Fruit fly (Drosophila melanogaster): ENCODE data around the gene lsn.

The lsn gene

dm6 chr3R:21828785-21829486 lies 36.0 kb upstream of the lsn start (continued):
- peak; percentile 64 for TF ChIP-seq Nf-YB (GFP tag; optimal IDR thresholded peaks at IDR 0.05)
- TF ChIP-seq Xrp1 (GFP tag; IDR thresholded peaks at IDR 0.05), result peak; percentile 92
- TF ChIP-seq CG9876 (GFP tag; optimal IDR thresholded peaks at IDR 0.05), result no peak
- TF ChIP-seq hb (GFP tag; IDR thresholded peaks at IDR 0.05; ENCODE audit: partially characterized antibody), result no peak
- no peak for TF ChIP-seq Ada2b (GFP tag; IDR thresholded peaks at IDR 0.05)
- no peak for TF ChIP-seq Poxn (GFP tag; IDR thresholded peaks at IDR 0.05)
- peak; percentile 35; the same call in 1 of the 2 replicates for TF ChIP-seq ro (GFP tag; IDR thresholded peaks at IDR 0.05)
- no peak for TF ChIP-seq CG10543 (GFP tag; optimal IDR thresholded peaks at IDR 0.05)
- no peak for TF ChIP-seq danr (GFP tag; IDR thresholded peaks at IDR 0.05)
- TF ChIP-seq Pdp1 (GFP tag; optimal IDR thresholded peaks at IDR 0.05), result peak in 1 of 2 experiments; percentile 22
- TF ChIP-seq CG31365 (tag; optimal IDR thresholded peaks at IDR 0.05), result no peak
- no peak for TF ChIP-seq sd (tag; optimal IDR thresholded peaks at IDR 0.05)
- TF ChIP-seq CG12659 (GFP tag; optimal IDR thresholded peaks at IDR 0.05), result peak; percentile 3
- no peak for TF ChIP-seq zen2 (GFP tag; IDR thresholded peaks at IDR 0.05; ENCODE audit: partially characterized antibody)
- TF ChIP-seq ham (GFP tag; IDR thresholded peaks at IDR 0.05), result no peak
- no peak for TF ChIP-seq Ets97D (GFP tag; optimal IDR thresholded peaks at IDR 0.05)
- TF ChIP-seq CG10366 (GFP tag; IDR thresholded peaks at IDR 0.05), result peak; percentile 38; the same call in 1 of the 2 replicates
- no peak for TF ChIP-seq Taf1 (GFP tag; IDR thresholded peaks at IDR 0.05)
- TF ChIP-seq salm (tag; optimal IDR thresholded peaks at IDR 0.05), result peak; percentile 56
- no peak for TF ChIP-seq dm (GFP tag; optimal IDR thresholded peaks at IDR 0.05)
- TF ChIP-seq CG12391 (tag; optimal IDR thresholded peaks at IDR 0.05), result peak; percentile 91
- TF ChIP-seq nerfin-1 (tag; optimal IDR thresholded peaks at IDR 0.05), result peak; percentile 66
- TF ChIP-seq Doc2 (GFP tag; IDR thresholded peaks at IDR 0.05), result no peak
- TF ChIP-seq CG10431 (GFP tag; optimal IDR thresholded peaks at IDR 0.05), result peak; percentile 72
- TF ChIP-seq tap (tag; optimal IDR thresholded peaks at IDR 0.05), result peak; percentile 57
- no peak for TF ChIP-seq Bgb (GFP tag; IDR thresholded peaks at IDR 0.05; ENCODE audit: partially characterized antibody)
- TF ChIP-seq CG6175 (GFP tag; IDR thresholded peaks at IDR 0.05), result no peak
- TF ChIP-seq sr (GFP tag; IDR thresholded peaks at IDR 0.05), result no peak
- peak; percentile 56; the same call in 1 of the 2 replicates for TF ChIP-seq sim (GFP tag; IDR thresholded peaks at IDR 0.05)
- TF ChIP-seq CG17186 (GFP tag; optimal IDR thresholded peaks at IDR 0.05), result no peak
- no peak for TF ChIP-seq CG33213 (GFP tag; optimal IDR thresholded peaks at IDR 0.05)
- TF ChIP-seq CG7556 (GFP tag; optimal IDR thresholded peaks at IDR 0.05), result peak; percentile 71
- peak in 1 of 2 experiments; percentile 41 for TF ChIP-seq dpn (GFP tag; optimal IDR thresholded peaks at IDR 0.05)
- TF ChIP-seq pan (optimal IDR thresholded peaks at IDR 0.05), result no peak
- peak in 1 of 2 experiments; percentile 22 for TF ChIP-seq pan (GFP tag; optimal IDR thresholded peaks at IDR 0.05 in 1 of 2, IDR thresholded peaks at IDR 0.05 in 1 of 2)
- no peak for TF ChIP-seq CG17912 (GFP tag; optimal IDR thresholded peaks at IDR 0.05)
- no peak for TF ChIP-seq CG43689 (GFP tag; IDR thresholded peaks at IDR 0.05)
- peak; percentile 27 for TF ChIP-seq CG18764 (GFP tag; optimal IDR thresholded peaks at IDR 0.05)
- TF ChIP-seq CG8478 (optimal IDR thresholded peaks at IDR 0.05), result no peak
- TF ChIP-seq CG11695 (GFP tag; IDR thresholded peaks at IDR 0.05), result 0 out of 3 replicates have a peak, but pooled peaks have one; percentile 47
- TF ChIP-seq stwl (tag; optimal IDR thresholded peaks at IDR 0.05), result peak; percentile 53
- TF ChIP-seq pzg (GFP tag; optimal IDR thresholded peaks at IDR 0.05), result no peak
- TF ChIP-seq CG12104 (GFP tag; optimal IDR thresholded peaks at IDR 0.05), result no peak
- no peak for TF ChIP-seq pnt (GFP tag; optimal IDR thresholded peaks at IDR 0.05)
- no peak for TF ChIP-seq klu (GFP tag; IDR thresholded peaks at IDR 0.05)
- TF ChIP-seq tgo (GFP tag; IDR thresholded peaks at IDR 0.05), result peak; percentile 52; the same call in 1 of the 3 replicates
- TF ChIP-seq ase (GFP tag; IDR thresholded peaks at IDR 0.05), result no peak; the same call in 2 of the 3 replicates
- no peak for TF ChIP-seq prd (optimal IDR thresholded peaks at IDR 0.05)
- TF ChIP-seq prd (GFP tag; IDR thresholded peaks at IDR 0.05), result peak; percentile 63; the same call in 2 of the 3 replicates
- peak in 1 of 2 experiments; percentile 21 for TF ChIP-seq Hr51 (GFP tag; optimal IDR thresholded peaks at IDR 0.05)
